Worm (Caenorhabditis elegans): Measurements from ENCODE around the gene F31F7.1.

F31F7.1 gene

ce11 chrV:6239855-6240254, 36.4 kb upstream of the F31F7.1 start (continued):
- TF ChIP-seq unc-62 (GFP tag; optimal IDR thresholded peaks at IDR 0.05), result no peak
- TF ChIP-seq let-607 (tag; optimal IDR thresholded peaks at IDR 0.05), result no peak
- TF ChIP-seq F10E7.11 (tag; optimal IDR thresholded peaks at IDR 0.05), result no peak
- TF ChIP-seq K11D2.4 (GFP tag; IDR thresholded peaks at IDR 0.05), result no peak

ce11 chrV:6240735-6241134, 35.5 kb upstream of the F31F7.1 start:
- no peak for TF ChIP-seq aptf-3 (GFP tag; IDR thresholded peaks at IDR 0.05)
- no peak for TF ChIP-seq B0261.1 (tag; optimal IDR thresholded peaks at IDR 0.05)
- TF ChIP-seq somi-1 (GFP tag; optimal IDR thresholded peaks at IDR 0.05), result peak; percentile 40
- no peak for TF ChIP-seq chd-7 (tag; optimal IDR thresholded peaks at IDR 0.05)
- TF ChIP-seq ztf-26 (tag; optimal IDR thresholded peaks at IDR 0.05), result peak; percentile 38
- TF ChIP-seq sea-2 (GFP tag; IDR thresholded peaks at IDR 0.05), result no peak
- no peak for TF ChIP-seq rcor-1 (GFP tag; IDR thresholded peaks at IDR 0.05)
- 0 out of 2 replicates have a peak, but pooled peaks have one; percentile 27 for TF ChIP-seq B0336.3 (GFP tag; IDR thresholded peaks at IDR 0.05)
- TF ChIP-seq nhr-27 (tag; optimal IDR thresholded peaks at IDR 0.05), result no peak
- TF ChIP-seq lin-54 (GFP tag; optimal IDR thresholded peaks at IDR 0.05), result no peak
- TF ChIP-seq ceh-27 (GFP tag; optimal IDR thresholded peaks at IDR 0.05), result peak; percentile 20
- no peak for TF ChIP-seq F49E8.2 (tag; optimal IDR thresholded peaks at IDR 0.05; ENCODE audit: insufficient read depth)
- no peak for TF ChIP-seq Y79H2A.3 (GFP tag; conservative IDR thresholded peaks at IDR 0.05)
- peak in 1 of 2 experiments; percentile 36 for TF ChIP-seq let-607 (tag; optimal IDR thresholded peaks at IDR 0.05)
- TF ChIP-seq pha-4 (tag; optimal IDR thresholded peaks at IDR 0.05), result peak; percentile 88
- peak; percentile 29 for TF ChIP-seq atf-7 (tag; optimal IDR thresholded peaks at IDR 0.05)
- peak; percentile 48 for TF ChIP-seq lin-40 (tag; optimal IDR thresholded peaks at IDR 0.05)
- peak; percentile 25 for TF ChIP-seq tbp1 (GFP tag; optimal IDR thresholded peaks at IDR 0.05)
- TF ChIP-seq tlf-1 (GFP tag; optimal IDR thresholded peaks at IDR 0.05), result no peak
- no peak for TF ChIP-seq cebp-1 (GFP tag; IDR thresholded peaks at IDR 0.05)
- TF ChIP-seq cebp-1 (tag; optimal IDR thresholded peaks at IDR 0.05), result peak; percentile 67
- peak; percentile 37; the same call in 1 of the 2 replicates for TF ChIP-seq mcd-1 (GFP tag; IDR thresholded peaks at IDR 0.05)
- peak; percentile 21 for TF ChIP-seq madf-10 (tag; optimal IDR thresholded peaks at IDR 0.05)
- peak; percentile 15 for TF ChIP-seq ztf-22 (GFP tag; optimal IDR thresholded peaks at IDR 0.05)
- peak; percentile 57 for TF ChIP-seq nhr-80 (tag; optimal IDR thresholded peaks at IDR 0.05)

- no peak for TF ChIP-seq cebp-1 (GFP tag; IDR thresholded peaks at IDR 0.05)
- peak; percentile 47 for TF ChIP-seq cebp-1 (tag; optimal IDR thresholded peaks at IDR 0.05)
- TF ChIP-seq ceh-79 (tag; optimal IDR thresholded peaks at IDR 0.05), result no peak
- TF ChIP-seq zfh-2 (GFP tag; conservative IDR thresholded peaks at IDR 0.05), result 0 out of 2 replicates have a peak, but pooled peaks have one; percentile 11
- TF ChIP-seq ceh-58 (GFP tag; IDR thresholded peaks at IDR 0.05), result no peak
- no peak for TF ChIP-seq D2030.7 (GFP tag; IDR thresholded peaks at IDR 0.05)
- no peak for TF ChIP-seq dpff-1 (tag; optimal IDR thresholded peaks at IDR 0.05)
- peak; percentile 46 for TF ChIP-seq atf-7 (tag; optimal IDR thresholded peaks at IDR 0.05)
- TF ChIP-seq mes-4 (tag; optimal IDR thresholded peaks at IDR 0.05), result no peak
- TF ChIP-seq F22D6.2 (tag; optimal IDR thresholded peaks at IDR 0.05), result no peak
- TF ChIP-seq K12H6.12 (tag; optimal IDR thresholded peaks at IDR 0.05), result no peak
- TF ChIP-seq tbp1 (GFP tag; optimal IDR thresholded peaks at IDR 0.05), result peak; percentile 7
- TF ChIP-seq ztf-22 (GFP tag; optimal IDR thresholded peaks at IDR 0.05), result peak; percentile 76
- no peak for TF ChIP-seq snpc-4 (GFP tag; optimal IDR thresholded peaks at IDR 0.05)
- TF ChIP-seq snpc-4 (tag; optimal IDR thresholded peaks at IDR 0.05), result peak in 1 of 4 experiments; percentile 2
- peak; percentile 93 for TF ChIP-seq nhr-80 (tag; optimal IDR thresholded peaks at IDR 0.05)
- TF ChIP-seq chd-7 (tag; optimal IDR thresholded peaks at IDR 0.05), result peak; percentile 4
- no peak for TF ChIP-seq F10E7.11 (tag; optimal IDR thresholded peaks at IDR 0.05)
- TF ChIP-seq madf-10 (tag; optimal IDR thresholded peaks at IDR 0.05), result peak; percentile 46
- TF ChIP-seq dpl-1 (GFP tag; optimal IDR thresholded peaks at IDR 0.05), result no peak
- TF ChIP-seq lag-1 (GFP tag; IDR thresholded peaks at IDR 0.05), result no peak
- TF ChIP-seq him-1 (tag; optimal IDR thresholded peaks at IDR 0.05), result no peak
- TF ChIP-seq attf-3 (GFP tag; conservative IDR thresholded peaks at IDR 0.05), result no peak
- no peak for TF ChIP-seq ZK185.1 (tag; optimal IDR thresholded peaks at IDR 0.05; ENCODE audit: poor library complexity, severe bottlenecking)
- no peak for TF ChIP-seq gei-17 (GFP tag; optimal IDR thresholded peaks at IDR 0.05)
- no peak for TF ChIP-seq Y53F4B.3 (GFP tag; IDR thresholded peaks at IDR 0.05)
- peak; percentile 33; the same call in 1 of the 2 replicates for TF ChIP-seq dox-1 (GFP tag; IDR thresholded peaks at IDR 0.05)
Measured at ce11 chrV:6243260-6243659, 33.0 kb upstream of the F31F7.1 start.

Measured in whole organism, young adult.